Fruit fly (Drosophila melanogaster) whole organism, adult: Measurements from ENCODE around the gene sif.

ENCODE experiments used
- CG11617 ChIP-seq: fragments of 200-800 bp; sonication (Bioruptor generic); optimal IDR thresholded peaks from 2 replicates; lab custom pipeline; 2017; ENCODE audit warnings: mild to moderate bottlenecking, missing biosample characterization, missing genetic modification reagents, missing genetic modification characterization
- CG1620 ChIP-seq: fragments of 200-800 bp; sonication (Bioruptor generic); optimal IDR thresholded peaks from 2 replicates; lab custom pipeline; 2016; ENCODE audit warnings: missing biosample characterization, missing genetic modification characterization
- Clk ChIP-seq: fragments of 200-800 bp; sonication (Bioruptor generic); optimal IDR thresholded peaks from 2 replicates; lab custom pipeline; 2017; ENCODE audit warnings: missing biosample characterization, missing genetic modification characterization
- cnc ChIP-seq, 2 experiments: fragments of >200 bp; optimal IDR thresholded peaks; 2 replicates each; lab custom pipeline; 2017
- kay ChIP-seq: fragments of 200-800 bp; sonication (Bioruptor generic); peaks from one replicate; lab custom pipeline; 2016; ENCODE audit warnings: missing biosample characterization, missing genetic modification characterization, borderline replicate concordance
- ovo ChIP-seq: fragments of 200-800 bp; sonication (Bioruptor generic); optimal IDR thresholded peaks from 2 replicates; lab custom pipeline; 2016; ENCODE audit warnings: missing biosample characterization, missing genetic modification characterization
- tj ChIP-seq: fragments of 200-800 bp; sonication (Bioruptor generic); optimal IDR thresholded peaks from 3 replicates; lab custom pipeline; 2017; ENCODE audit warnings: missing biosample characterization, mild to moderate bottlenecking, missing genetic modification characterization, moderate library complexity
- toe ChIP-seq: fragments of 200-800 bp; sonication (Bioruptor generic); optimal IDR thresholded peaks from 2 replicates; lab custom pipeline; 2016; ENCODE audit warnings: missing biosample characterization, missing genetic modification characterization

DNA sequence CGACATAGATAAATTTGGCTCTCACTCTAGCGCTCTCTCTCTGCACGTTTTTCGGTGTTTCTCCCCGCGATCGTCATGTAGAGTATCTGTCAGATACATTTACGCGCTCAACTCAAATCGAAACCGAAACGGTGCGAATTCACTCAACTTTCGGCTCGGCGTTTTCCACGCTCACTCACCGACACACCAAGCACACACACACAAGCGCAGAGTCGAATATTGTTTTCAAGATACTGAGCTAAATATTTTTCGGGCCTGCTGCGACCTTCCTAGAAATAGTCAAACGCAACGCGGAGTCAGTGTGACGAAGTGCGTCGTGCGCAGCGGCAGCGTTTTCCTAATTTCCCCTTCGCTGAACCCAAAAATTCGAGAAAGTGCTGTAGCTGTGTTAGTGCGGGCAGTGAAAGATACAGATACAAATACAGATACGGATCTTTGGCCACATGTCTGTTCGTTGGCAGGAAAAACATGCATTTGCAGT is 3.3 kb upstream of the sif start, which contains the start of gene lin-28:
- no peak for TF ChIP-seq Clk (GFP tag; lab: Kevin White, UChicago)
- TF ChIP-seq tj (GFP tag; lab: Kevin White, UChicago) = no peak
- no peak for TF ChIP-seq kay
- TF ChIP-seq CG11617 (GFP tag; lab: Kevin White, UChicago) = no peak
- TF ChIP-seq toe (GFP tag; lab: Kevin White, UChicago) = no peak
- no peak for TF ChIP-seq cnc (optimal IDR thresholded peaks at IDR 0.05; lab: Kevin White, UChicago)
- TF ChIP-seq ovo (GFP tag; lab: Kevin White, UChicago) = no peak
- TF ChIP-seq CG1620 (GFP tag; lab: Kevin White, UChicago) = no peak
